Worm (Caenorhabditis elegans) whole organism, L4/young adult: ENCODE data around the gene zig-5.

Experiments used
- W03F9.2 ChIP-seq: fragments of 150-350 bp; optimal IDR thresholded peaks from 2 replicates; lab custom pipeline; 2014; ENCODE audit warnings: missing biosample characterization, missing genetic modification characterization
- dao-5 ChIP-seq: sonication (generic microtip); optimal IDR thresholded peaks from 2 replicates; lab custom pipeline; 2016; ENCODE audit warnings: missing genotype, missing genetic modification characterization, moderate library complexity, missing compliant biosample characterization
- him-1 ChIP-seq: sonication (generic microtip); optimal IDR thresholded peaks from 2 replicates; lab custom pipeline; 2016; ENCODE audit warnings: missing genotype, missing genetic modification reagents, missing genetic modification characterization, missing compliant biosample characterization

DNA sequence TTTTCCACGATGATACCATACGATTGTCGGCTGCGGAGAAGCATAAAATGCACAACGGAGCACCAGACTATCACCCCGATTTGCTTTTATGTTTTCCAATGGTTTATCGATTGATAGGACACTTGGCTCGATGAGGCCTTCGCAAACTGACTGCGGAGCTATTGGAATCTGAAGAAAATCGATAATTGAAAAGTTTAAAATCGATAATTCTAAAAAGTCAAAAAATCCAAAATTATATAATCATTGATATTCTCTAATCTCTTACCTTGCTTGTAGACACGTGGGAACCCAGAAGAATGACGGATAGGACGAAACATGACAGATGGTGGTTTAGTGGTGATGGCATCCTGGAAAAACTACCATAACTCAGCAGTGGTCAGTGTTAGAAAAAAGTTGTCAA is at the start of gene zig-5:
- TF ChIP-seq him-1 (tag; lab: Kevin White, UChicago) (no peak), W03F9.2 (tag; lab: Kevin White, UChicago) (no peak), dao-5 (no peak)
